Worm (Caenorhabditis elegans): ENCODE results near the gene math-45.
A peak's percentile ranks its signal among the peaks of the same experiment; 100 is the strongest.

The math-45 gene

ce11 chrII:1477295-1477694, 40.0 kb downstream of the math-45 start:
- TF ChIP-seq lin-39 (tag; optimal IDR thresholded peaks at IDR 0.05), result no peak
- TF ChIP-seq nhr-25 (tag; optimal IDR thresholded peaks at IDR 0.05), result no peak
- TF ChIP-seq fos-1 (tag; optimal IDR thresholded peaks at IDR 0.05), result no peak
- TF ChIP-seq egl-27 (tag; optimal IDR thresholded peaks at IDR 0.05), result no peak

ce11 chrII:1476016-1476415, 41.2 kb downstream of the math-45 start:
- TF ChIP-seq ceh-82 (tag; optimal IDR thresholded peaks at IDR 0.05), result no peak
- TF ChIP-seq R02D3.7 (tag; optimal IDR thresholded peaks at IDR 0.05), result no peak
- no peak for TF ChIP-seq unc-62 (GFP tag; optimal IDR thresholded peaks at IDR 0.05)

- TF ChIP-seq snpc-4 (tag; optimal IDR thresholded peaks at IDR 0.05) (no peak), elt-2 (tag; optimal IDR thresholded peaks at IDR 0.05) (peak; percentile 67), fkh-10 (GFP tag; optimal IDR thresholded peaks at IDR 0.05) (no peak), pqm-1 (tag; optimal IDR thresholded peaks at IDR 0.05) (peak; percentile 50)
These were observed 41.9 kb downstream of the math-45 start for ce11 chrII:1475328-1475727.

ce11 chrII:1474807-1475206, 42.4 kb downstream of the math-45 start:
- TF ChIP-seq elt-3 (tag; optimal IDR thresholded peaks at IDR 0.05), result no peak
- no peak for TF ChIP-seq ceh-28 (tag; optimal IDR thresholded peaks at IDR 0.05)
- no peak for TF ChIP-seq ceh-16 (tag; optimal IDR thresholded peaks at IDR 0.05)
- no peak for TF ChIP-seq nhr-11 (tag; optimal IDR thresholded peaks at IDR 0.05)
- no peak for TF ChIP-seq fos-1 (tag; optimal IDR thresholded peaks at IDR 0.05)

ce11 chrII:1473481-1473880, 43.8 kb downstream of the math-45 start, which contains the start of gene H17B01.5:
Gene H17B01.5 (minus strand): TSS chrII:1473581.
- no peak for TF ChIP-seq tbx-2 (tag; optimal IDR thresholded peaks at IDR 0.05)
- no peak for TF ChIP-seq elt-1 (tag; optimal IDR thresholded peaks at IDR 0.05)
- no peak for TF ChIP-seq ZK546.5 (tag; optimal IDR thresholded peaks at IDR 0.05)
- TF ChIP-seq nfya-1 (tag; optimal IDR thresholded peaks at IDR 0.05; ENCODE audit: insufficient read depth), result no peak
- TF ChIP-seq egl-5 (tag; optimal IDR thresholded peaks at IDR 0.05), result no peak
- no peak for TF ChIP-seq elt-3 (tag; optimal IDR thresholded peaks at IDR 0.05)
- TF ChIP-seq fkh-2 (tag; optimal IDR thresholded peaks at IDR 0.05), result no peak
- no peak for TF ChIP-seq daf-12 (tag; optimal IDR thresholded peaks at IDR 0.05)
- TF ChIP-seq egl-27 (tag; optimal IDR thresholded peaks at IDR 0.05), result no peak
- TF ChIP-seq pqm-1 (tag; optimal IDR thresholded peaks at IDR 0.05), result no peak
- no peak for TF ChIP-seq ceh-9 (tag; optimal IDR thresholded peaks at IDR 0.05)
- no peak for TF ChIP-seq ceh-28 (tag; optimal IDR thresholded peaks at IDR 0.05)
- TF ChIP-seq ztf-4 (tag; optimal IDR thresholded peaks at IDR 0.05), result no peak
- no peak for TF ChIP-seq fkh-10 (GFP tag; optimal IDR thresholded peaks at IDR 0.05)
- TF ChIP-seq nhr-12 (tag; optimal IDR thresholded peaks at IDR 0.05), result no peak
- no peak for TF ChIP-seq nhr-25 (tag; optimal IDR thresholded peaks at IDR 0.05)
- no peak for TF ChIP-seq R02D3.7 (tag; optimal IDR thresholded peaks at IDR 0.05)
- TF ChIP-seq zag-1 (tag; optimal IDR thresholded peaks at IDR 0.05), result no peak
- no peak for TF ChIP-seq hmg-11 (tag; optimal IDR thresholded peaks at IDR 0.05)
- no peak for TF ChIP-seq nhr-43 (tag; optimal IDR thresholded peaks at IDR 0.05; ENCODE audit: poor library complexity, severe bottlenecking)

- no peak for TF ChIP-seq ama-1 (optimal IDR thresholded peaks at IDR 0.05)
- no peak for TF ChIP-seq egl-27 (tag; optimal IDR thresholded peaks at IDR 0.05)
- TF ChIP-seq ceh-82 (tag; optimal IDR thresholded peaks at IDR 0.05), result no peak
- no peak for TF ChIP-seq unc-39 (tag; optimal IDR thresholded peaks at IDR 0.05)
- no peak for TF ChIP-seq mdl-1 (tag; optimal IDR thresholded peaks at IDR 0.05)
- no peak for TF ChIP-seq fkh-2 (tag; optimal IDR thresholded peaks at IDR 0.05)
- TF ChIP-seq skn-1 (tag; optimal IDR thresholded peaks at IDR 0.05), result no peak
- TF ChIP-seq ztf-11 (tag; optimal IDR thresholded peaks at IDR 0.05), result no peak
- no peak for TF ChIP-seq egl-5 (tag; optimal IDR thresholded peaks at IDR 0.05)
- TF ChIP-seq fkh-10 (GFP tag; optimal IDR thresholded peaks at IDR 0.05), result no peak
- TF ChIP-seq jun-1 (tag; optimal IDR thresholded peaks at IDR 0.05), result no peak
- no peak for TF ChIP-seq hmg-11 (tag; optimal IDR thresholded peaks at IDR 0.05)
These were observed 46.7 kb downstream of the math-45 start, which contains the start of gene H17B01.2 for ce11 chrII:1470515-1470966. Gene H17B01.2 (plus strand): TSS chrII:1470565.

All from whole organism, L3 larva.